Fruit fly (Drosophila melanogaster) whole organism, embryonic: ENCODE measurements around the gene CG13359.

ENCODE experiments used
- Atf-2 ChIP-seq: fragments of 200-800 bp; sonication (Bioruptor generic); optimal IDR thresholded peaks from 2 replicates; lab custom pipeline; 2016; ENCODE audit warnings: missing biosample characterization, missing genetic modification characterization
- CG10321 ChIP-seq: fragments of 200-800 bp; sonication (Bioruptor generic); IDR thresholded peaks from 2 replicates; pipeline ENCODE4 v1.3.6; 2022; ENCODE audit warnings: missing biosample characterization, missing genetic modification characterization
- CG11093 ChIP-seq: fragments of 200-800 bp; sonication (Bioruptor generic); IDR thresholded peaks from 3 replicates; pipeline ENCODE4 v1.3.6; 2022; ENCODE audit warnings: missing biosample characterization, missing genetic modification characterization
- CG11504 ChIP-seq: fragments of 200-800 bp; sonication (Bioruptor generic); optimal IDR thresholded peaks from 3 replicates; lab custom pipeline; 2019; ENCODE audit warnings: missing biosample characterization, mild to moderate bottlenecking, missing genetic modification characterization, moderate library complexity
- CG11560 ChIP-seq: fragments of 200-800 bp; sonication (Bioruptor generic); IDR thresholded peaks from 3 replicates; pipeline ENCODE4 v1.3.6; 2022; ENCODE audit warnings: missing biosample characterization, missing genetic modification characterization
- CG12236 ChIP-seq: fragments of 200-800 bp; sonication (Bioruptor generic); optimal IDR thresholded peaks from 2 replicates; lab custom pipeline; 2016; ENCODE audit warnings: missing biosample characterization, missing genetic modification characterization
- CG12659 ChIP-seq: fragments of 200-800 bp; sonication (Bioruptor generic); optimal IDR thresholded peaks from 3 replicates; lab custom pipeline; 2017; ENCODE audit warnings: mild to moderate bottlenecking, missing biosample characterization, missing genetic modification reagents, missing genetic modification characterization
- CG13775 ChIP-seq: fragments of 200-800 bp; sonication (Bioruptor generic); optimal IDR thresholded peaks from 3 replicates; lab custom pipeline; 2017; ENCODE audit warnings: missing biosample characterization, mild to moderate bottlenecking, missing genetic modification characterization
- CG14710 ChIP-seq: fragments of 200-800 bp; sonication (Bioruptor generic); optimal IDR thresholded peaks from 3 replicates; lab custom pipeline; 2019; ENCODE audit warnings: missing biosample characterization, mild to moderate bottlenecking, missing genetic modification characterization, moderate library complexity
- CG15269 ChIP-seq: fragments of 200-800 bp; sonication (Bioruptor generic); optimal IDR thresholded peaks from 2 replicates; lab custom pipeline; 2018; ENCODE audit warnings: missing biosample characterization, mild to moderate bottlenecking, missing genetic modification characterization, moderate library complexity
- CG1602 ChIP-seq: fragments of 200-800 bp; sonication (Bioruptor generic); optimal IDR thresholded peaks from 3 replicates; lab custom pipeline; 2016; ENCODE audit warnings: missing biosample characterization, missing genetic modification characterization
- CG16815 ChIP-seq: fragments of 200-800 bp; sonication (Bioruptor generic); optimal IDR thresholded peaks from 3 replicates; lab custom pipeline; 2017; ENCODE audit warnings: missing biosample characterization, mild to moderate bottlenecking, missing genetic modification characterization
- CG4424 ChIP-seq: fragments of 200-800 bp; sonication (Bioruptor generic); optimal IDR thresholded peaks from 3 replicates; lab custom pipeline; 2016; ENCODE audit warnings: missing biosample characterization, missing genetic modification characterization
- CG7963 ChIP-seq: fragments of 200-800 bp; sonication (Bioruptor generic); IDR thresholded peaks from 3 replicates; pipeline ENCODE4 v1.3.6; 2022; ENCODE audit warnings: missing biosample characterization, missing genetic modification characterization; ENCODE audit not compliant: partially characterized antibody
- CG8281 ChIP-seq: fragments of 200-800 bp; sonication (Bioruptor generic); optimal IDR thresholded peaks from 2 replicates; lab custom pipeline; 2018; ENCODE audit warnings: missing biosample characterization, mild to moderate bottlenecking, missing genetic modification characterization, moderate library complexity
- CG8290 ChIP-seq, 3 experiments: fragments of 200-800 bp; sonication (Bioruptor generic); optimal IDR thresholded peaks; 2 replicates each; lab custom pipeline; 2016 to 2019; ENCODE audit warnings: missing biosample characterization in 3 of 3, missing genetic modification characterization in 3 of 3, mild to moderate bottlenecking in 2 of 3, moderate library complexity in 1 of 3
- CG8359 ChIP-seq: fragments of 200-800 bp; sonication (Bioruptor generic); optimal IDR thresholded peaks from 2 replicates; lab custom pipeline; 2017; ENCODE audit warnings: missing biosample characterization, mild to moderate bottlenecking, missing genetic modification characterization, borderline replicate concordance
- CG8478 ChIP-seq: fragments of >200 bp; optimal IDR thresholded peaks from 2 replicates; lab custom pipeline; 2018
- CG9932 ChIP-seq: fragments of 200-800 bp; sonication (Bioruptor generic); IDR thresholded peaks from 2 replicates; pipeline ENCODE4 v1.3.6; 2022; ENCODE audit warnings: missing biosample characterization, missing genetic modification characterization
- D19A ChIP-seq: fragments of 200-800 bp; optimal IDR thresholded peaks from 3 replicates; lab custom pipeline; 2019; ENCODE audit warnings: missing biosample characterization, mild to moderate bottlenecking, missing genetic modification characterization, moderate library complexity
- Dek ChIP-seq: fragments of 200-800 bp; sonication (Bioruptor generic); optimal IDR thresholded peaks from 3 replicates; lab custom pipeline; 2019; ENCODE audit warnings: missing biosample characterization, mild to moderate bottlenecking, missing genetic modification characterization, moderate library complexity
- Ets65A ChIP-seq: fragments of 200-800 bp; sonication (Bioruptor generic); peaks from one replicate; lab custom pipeline; 2016; ENCODE audit warnings: missing biosample characterization, missing genetic modification characterization
- HLH4C ChIP-seq: fragments of 200-800 bp; sonication (Bioruptor generic); IDR thresholded peaks from 3 replicates; pipeline ENCODE4 v1.3.6; 2022; ENCODE audit warnings: missing biosample characterization, missing genetic modification characterization; ENCODE audit not compliant: partially characterized antibody
- Hmx ChIP-seq: fragments of 200-800 bp; sonication (Bioruptor generic); optimal IDR thresholded peaks from 2 replicates; lab custom pipeline; 2016; ENCODE audit warnings: missing biosample characterization, missing genetic modification characterization
- MESR4 ChIP-seq: fragments of 200-800 bp; sonication (Bioruptor generic); optimal IDR thresholded peaks from 2 replicates; lab custom pipeline; 2018; ENCODE audit warnings: missing biosample characterization, mild to moderate bottlenecking, missing genetic modification characterization, moderate library complexity
- Pdp1 ChIP-seq, 2 experiments: fragments of 200-800 bp; sonication (Bioruptor generic); optimal IDR thresholded peaks; 3 replicates each; lab custom pipeline; 2016; ENCODE audit warnings: missing biosample characterization in 2 of 2, missing genetic modification characterization in 2 of 2, mild to moderate bottlenecking in 1 of 2, moderate library complexity in 1 of 2
- Ravus ChIP-seq: fragments of 200-800 bp; sonication (Bioruptor generic); IDR thresholded peaks from 2 replicates; pipeline ENCODE4 v1.3.6; 2022; ENCODE audit warnings: missing biosample characterization, missing genetic modification characterization
- Rfx ChIP-seq: fragments of 200-800 bp; sonication (Bioruptor generic); IDR thresholded peaks from 2 replicates; pipeline ENCODE4 v1.3.6; 2022; ENCODE audit warnings: missing biosample characterization, missing genetic modification characterization
- Sox100B ChIP-seq: fragments of 200-800 bp; sonication (Bioruptor generic); optimal IDR thresholded peaks from 3 replicates; lab custom pipeline; 2018; ENCODE audit warnings: missing biosample characterization, mild to moderate bottlenecking, missing genetic modification characterization
- Stat92E ChIP-seq, 3 experiments: fragments of >200 bp in 2 of 3; fragments of 200-800 bp in 1 of 3; sonication (Bioruptor generic) in 1 of 3; optimal IDR thresholded peaks; 2 replicates each; lab custom pipeline; 2017 to 2019; ENCODE audit warnings: missing biosample characterization in 3 of 3, missing genetic modification characterization in 3 of 3, mild to moderate bottlenecking in 1 of 3, moderate library complexity in 1 of 3
- chif ChIP-seq, 2 experiments: fragments of 200-800 bp; sonication (Bioruptor generic); optimal IDR thresholded peaks; 3 replicates each; lab custom pipeline; 2016; ENCODE audit warnings: missing biosample characterization in 2 of 2, missing genetic modification characterization in 2 of 2
- chn ChIP-seq: fragments of 200-800 bp; sonication (Bioruptor generic); optimal IDR thresholded peaks from 2 replicates; lab custom pipeline; 2016; ENCODE audit warnings: missing biosample characterization, missing genetic modification characterization
- dan ChIP-seq: fragments of 200-800 bp; sonication (Bioruptor generic); IDR thresholded peaks from 2 replicates; pipeline ENCODE4 v1.3.6; 2022; ENCODE audit warnings: missing biosample characterization, missing genetic modification characterization
- dpn ChIP-seq, 2 experiments: fragments of 200-800 bp; sonication (Bioruptor generic); optimal IDR thresholded peaks; 3 replicates each; lab custom pipeline; 2016; ENCODE audit warnings: missing biosample characterization in 2 of 2, missing genetic modification characterization in 2 of 2
- ham ChIP-seq: fragments of 200-800 bp; sonication (Bioruptor generic); IDR thresholded peaks from 2 replicates; pipeline ENCODE4 v1.3.6; 2022; ENCODE audit warnings: missing biosample characterization, missing genetic modification characterization
- knrl ChIP-seq: fragments of 200-800 bp; sonication (Bioruptor generic); IDR thresholded peaks from 3 replicates; pipeline ENCODE4 v1.3.6; 2022; ENCODE audit warnings: missing biosample characterization, missing genetic modification characterization; ENCODE audit not compliant: partially characterized antibody
- luna ChIP-seq: fragments of 200-800 bp; sonication (Bioruptor generic); optimal IDR thresholded peaks from 2 replicates; lab custom pipeline; 2016; ENCODE audit warnings: missing biosample characterization, missing genetic modification characterization
- nerfin-2 ChIP-seq: fragments of 200-800 bp; sonication (Bioruptor generic); IDR thresholded peaks from 2 replicates; pipeline ENCODE4 v1.3.6; 2022; ENCODE audit warnings: missing biosample characterization, missing genetic modification characterization; ENCODE audit not compliant: partially characterized antibody
- pan ChIP-seq, 4 experiments: fragments of >200 bp in 3 of 4; fragments of 200-800 bp in 1 of 4; sonication (Bioruptor generic) in 1 of 4; optimal IDR thresholded peaks in 3 of 4; IDR thresholded peaks in 1 of 4; 2 replicates each; pipeline versions ENCODE4 v1.3.6 to Lab custom; 2017 to 2022; ENCODE audit warnings: missing biosample characterization in 2 of 4, missing genetic modification characterization in 2 of 4, mixed read lengths in 1 of 4
- pho ChIP-seq: fragments of 200-800 bp; sonication (Bioruptor generic); optimal IDR thresholded peaks from 2 replicates; lab custom pipeline; 2016; ENCODE audit warnings: missing biosample characterization, missing genetic modification characterization
- unpg ChIP-seq: fragments of 200-800 bp; sonication (Bioruptor generic); optimal IDR thresholded peaks from 3 replicates; lab custom pipeline; 2018; ENCODE audit warnings: missing biosample characterization, mild to moderate bottlenecking, missing genetic modification characterization, moderate library complexity
- z ChIP-seq: fragments of 200-800 bp; sonication (Bioruptor generic); IDR thresholded peaks from 3 replicates; pipeline ENCODE4 v1.3.6; 2022; ENCODE audit warnings: missing biosample characterization, missing genetic modification characterization
- zen2 ChIP-seq: fragments of 200-800 bp; sonication (Bioruptor generic); IDR thresholded peaks from 3 replicates; pipeline ENCODE4 v1.3.6; 2022; ENCODE audit warnings: missing biosample characterization, missing genetic modification characterization; ENCODE audit not compliant: partially characterized antibody

Gene CG13359

dm6 chrX:803370-803769, at the start of gene CG13359:
Gene CG13359 (minus strand): TSS chrX:803470.
- TF ChIP-seq pho (GFP tag; lab: Kevin White, UChicago): no peak

- TF ChIP-seq CG10321 (no peak), CG12236 (GFP tag; lab: Kevin White, UChicago) (no peak), CG1602 (GFP tag; lab: Kevin White, UChicago) (no peak), ham (GFP tag; lab: Robert Waterston, UW) (no peak)
These were observed 43.8 kb upstream of the CG13359 start, which contains the start of gene CG3713 for dm6 chrX:847057-847456. Gene CG3713 (minus strand): TSS chrX:847157.

- TF ChIP-seq luna (GFP tag; lab: Kevin White, UChicago): no peak
- no peak for TF ChIP-seq dpn (GFP tag; optimal IDR thresholded peaks at IDR 0.05; lab: Kevin White, UChicago)
- TF ChIP-seq CG8359 (GFP tag; lab: Kevin White, UChicago): no peak
- no peak for TF ChIP-seq CG12659 (GFP tag; lab: Kevin White, UChicago)
- no peak for TF ChIP-seq chn (GFP tag; lab: Kevin White, UChicago)
- no peak for TF ChIP-seq CG11560 (tag; lab: Robert Waterston, UW)
- no peak for TF ChIP-seq CG8281 (tag; lab: Kevin White, UChicago)
- TF ChIP-seq pan (optimal IDR thresholded peaks at IDR 0.05; lab: Kevin White, UChicago): no peak
- no peak for TF ChIP-seq pan (GFP tag; optimal IDR thresholded peaks at IDR 0.05 in 1 of 2, IDR thresholded peaks at IDR 0.05 in 1 of 2)
- TF ChIP-seq Hmx (GFP tag; lab: Kevin White, UChicago): no peak
- no peak for TF ChIP-seq CG9932
- no peak for TF ChIP-seq MESR4 (GFP tag; lab: Kevin White, UChicago)
These were observed 41.3 kb upstream of the CG13359 start, which contains the start of gene CG14635 for dm6 chrX:844523-844922. Gene CG14635 (plus strand): TSS chrX:844823.

DNA sequence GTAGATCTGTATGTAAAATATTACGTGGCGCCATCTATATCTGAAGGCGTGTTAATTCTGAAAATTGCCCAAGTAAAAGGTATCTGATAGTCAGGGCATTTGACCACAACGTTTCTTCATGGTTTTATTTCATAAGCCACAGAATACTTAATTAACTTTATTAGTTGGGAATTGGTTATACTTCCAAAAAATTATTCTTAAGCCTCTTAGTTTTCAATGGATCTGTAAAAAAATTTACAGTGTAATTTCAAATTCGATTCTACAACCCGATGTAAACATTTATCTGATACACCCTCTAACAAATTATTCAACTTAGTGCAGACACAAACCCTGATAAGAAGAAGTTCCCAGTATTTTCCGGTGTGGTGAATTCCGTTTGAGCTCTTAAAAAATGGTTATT, 40.2 kb upstream of the CG13359 start:
- peak; percentile 24; the same call in 1 of the 3 replicates for TF ChIP-seq CG7963 (GFP tag; lab: Robert Waterston, UW)
- TF ChIP-seq unpg: peak; percentile 37
- TF ChIP-seq nerfin-2: peak; percentile 37; the same call in 1 of the 2 replicates
- TF ChIP-seq Sox100B (GFP tag; lab: Kevin White, UChicago): no peak
- no peak for TF ChIP-seq z (GFP tag; lab: Robert Waterston, UW)
- peak in 1 of 2 experiments; percentile 36 for TF ChIP-seq chif (GFP tag; optimal IDR thresholded peaks at IDR 0.05; lab: Kevin White, UChicago)
- peak; percentile 54 for TF ChIP-seq CG11504 (tag; lab: Kevin White, UChicago)
- TF ChIP-seq CG9932: peak; percentile 15; the same call in 1 of the 2 replicates
- no peak for TF ChIP-seq zen2 (GFP tag; lab: Robert Waterston, UW)
- TF ChIP-seq CG8478 (lab: Kevin White, UChicago): peak; percentile 66
- TF ChIP-seq HLH4C: peak; percentile 76
- peak; percentile 25; the same call in 1 of the 2 replicates for TF ChIP-seq Rfx
- TF ChIP-seq CG16815 (GFP tag; lab: Kevin White, UChicago): no peak
- no peak for TF ChIP-seq CG13775 (GFP tag; lab: Kevin White, UChicago)
- TF ChIP-seq Pdp1 (GFP tag; optimal IDR thresholded peaks at IDR 0.05; lab: Kevin White, UChicago): peak in 1 of 2 experiments; percentile 39
- no peak for TF ChIP-seq Atf-2 (GFP tag; lab: Kevin White, UChicago)
- TF ChIP-seq Dek (tag; lab: Kevin White, UChicago): peak; percentile 5
- no peak for TF ChIP-seq CG11093
- no peak for TF ChIP-seq Ravus (GFP tag; lab: Robert Waterston, UW)
- TF ChIP-seq CG14710 (tag; lab: Kevin White, UChicago): peak; percentile 56
- TF ChIP-seq knrl: peak; percentile 39; the same call in 2 of the 3 replicates
- TF ChIP-seq Stat92E (GFP tag; optimal IDR thresholded peaks at IDR 0.05; lab: Kevin White, UChicago): no peak
- TF ChIP-seq dan: no peak
- TF ChIP-seq D19A (tag; lab: Kevin White, UChicago): peak; percentile 4
- TF ChIP-seq Ets65A: no peak
- no peak for TF ChIP-seq CG8290 (GFP tag; optimal IDR thresholded peaks at IDR 0.05; lab: Kevin White, UChicago)
- TF ChIP-seq CG8290 (tag; optimal IDR thresholded peaks at IDR 0.05; lab: Kevin White, UChicago): no peak
- peak; percentile 26 for TF ChIP-seq CG4424 (GFP tag; lab: Kevin White, UChicago)
- peak; percentile 1 for TF ChIP-seq CG15269 (tag; lab: Kevin White, UChicago)
